Worm (Caenorhabditis elegans): ENCODE measurements around the gene R10E4.1.

DNA sequence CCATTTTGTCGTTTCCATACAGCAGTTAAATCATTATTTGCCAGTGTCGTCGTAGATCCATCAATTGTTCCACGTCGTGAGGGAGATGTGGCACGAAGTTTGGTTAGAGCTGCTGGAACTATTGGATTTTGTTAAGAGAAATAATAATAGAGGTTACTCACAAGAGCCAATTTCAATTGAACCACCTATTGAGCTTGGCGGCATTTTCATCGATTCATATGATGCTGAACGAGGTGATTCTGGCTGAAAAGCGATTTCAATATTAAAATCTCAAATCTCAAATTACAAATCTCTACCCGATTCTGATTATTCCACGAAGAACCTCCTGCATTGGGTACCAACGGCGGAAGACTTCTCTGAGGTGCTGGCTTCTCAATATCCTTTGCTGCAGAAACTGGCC lies 11.6 kb upstream of the R10E4.1 start:
- TF ChIP-seq blmp-1 (tag; optimal IDR thresholded peaks at IDR 0.05) = no peak
- TF ChIP-seq snpc-4 (tag; optimal IDR thresholded peaks at IDR 0.05) = no peak
- no peak for TF ChIP-seq unc-62 (GFP tag; optimal IDR thresholded peaks at IDR 0.05)
- no peak for TF ChIP-seq nhr-237 (tag; optimal IDR thresholded peaks at IDR 0.05)
- TF ChIP-seq lsy-2 (tag; optimal IDR thresholded peaks at IDR 0.05) = no peak
- TF ChIP-seq ceh-83 (GFP tag; optimal IDR thresholded peaks at IDR 0.05) = no peak
- TF ChIP-seq mab-5 (tag; optimal IDR thresholded peaks at IDR 0.05) = no peak
- no peak for TF ChIP-seq lin-13 (tag; optimal IDR thresholded peaks at IDR 0.05)
- no peak for TF ChIP-seq drap-1 (GFP tag; optimal IDR thresholded peaks at IDR 0.05)

Data from whole organism, mixed stage, embryonic.